Worm (Caenorhabditis elegans): ENCODE measurements around the gene F29G6.1.
A peak's percentile ranks its signal among the peaks of the same experiment; 100 is the strongest.

ce11 chrX:11482637-11483036 is 19.4 kb upstream of the F29G6.1 start:
- TF ChIP-seq ets-4 (GFP tag; optimal IDR thresholded peaks at IDR 0.05) = no peak
- TF ChIP-seq B0336.3 (GFP tag; IDR thresholded peaks at IDR 0.05) = no peak
- no peak for TF ChIP-seq unc-62 (GFP tag; optimal IDR thresholded peaks at IDR 0.05)
- no peak for TF ChIP-seq mel-28 (tag; optimal IDR thresholded peaks at IDR 0.05; ENCODE audit: borderline replicate concordance)
- TF ChIP-seq ama-1 (optimal IDR thresholded peaks at IDR 0.05) = peak; percentile 51
- TF ChIP-seq ama-1 (GFP tag; optimal IDR thresholded peaks at IDR 0.05) = no peak

Measured in whole organism, young adult.